Fruit fly (Drosophila melanogaster) whole organism, embryonic: ENCODE measurements around the gene prg.
A peak's percentile ranks its signal among the peaks of the same experiment; 100 is the strongest.

Experiments
- B-H2 ChIP-seq: fragments of 200-800 bp; sonication (Bioruptor generic); optimal IDR thresholded peaks from 2 replicates; lab custom pipeline; 2018; ENCODE audit warnings: missing biosample characterization, mild to moderate bottlenecking, missing genetic modification characterization
- Bdp1 ChIP-seq: fragments of 200-800 bp; sonication (Bioruptor generic); optimal IDR thresholded peaks from 3 replicates; lab custom pipeline; 2016; ENCODE audit warnings: missing biosample characterization, missing genetic modification characterization
- Bteb2 ChIP-seq: fragments of 200-800 bp; sonication (Bioruptor generic); optimal IDR thresholded peaks from 2 replicates; lab custom pipeline; 2016; ENCODE audit warnings: missing biosample characterization, missing genetic modification characterization
- CG10209 ChIP-seq: fragments of 200-800 bp; sonication (Bioruptor generic); optimal IDR thresholded peaks from 3 replicates; lab custom pipeline; 2017; ENCODE audit warnings: missing biosample characterization, mild to moderate bottlenecking, missing genetic modification characterization, missing genetic modification reagents
- CG11695 ChIP-seq: fragments of 200-800 bp; sonication (Bioruptor generic); IDR thresholded peaks from 3 replicates; pipeline ENCODE4 v1.3.6; 2022; ENCODE audit warnings: missing biosample characterization, missing genetic modification characterization
- CG13424 ChIP-seq: fragments of 200-800 bp; sonication (Bioruptor generic); optimal IDR thresholded peaks from 2 replicates; lab custom pipeline; 2019; ENCODE audit warnings: missing biosample characterization, mild to moderate bottlenecking, missing genetic modification characterization, moderate library complexity
- CG15269 ChIP-seq: fragments of 200-800 bp; sonication (Bioruptor generic); optimal IDR thresholded peaks from 2 replicates; lab custom pipeline; 2018; ENCODE audit warnings: missing biosample characterization, mild to moderate bottlenecking, missing genetic modification characterization, moderate library complexity
- CG1647 ChIP-seq: fragments of 200-800 bp; sonication (Bioruptor generic); optimal IDR thresholded peaks from 3 replicates; lab custom pipeline; 2016; ENCODE audit warnings: missing biosample characterization, missing genetic modification characterization
- CG17328 ChIP-seq: fragments of 200-800 bp; sonication (Bioruptor generic); IDR thresholded peaks from 2 replicates; pipeline ENCODE4 v1.3.6; 2022; ENCODE audit warnings: missing biosample characterization, missing genetic modification characterization
- CG17802 ChIP-seq: fragments of 200-800 bp; sonication (Bioruptor generic); optimal IDR thresholded peaks from 2 replicates; lab custom pipeline; 2018; ENCODE audit warnings: missing biosample characterization, mild to moderate bottlenecking, missing genetic modification characterization, moderate library complexity
- CG1792 ChIP-seq: fragments of 200-800 bp; sonication (Bioruptor generic); optimal IDR thresholded peaks from 2 replicates; lab custom pipeline; 2016; ENCODE audit warnings: missing biosample characterization, missing genetic modification characterization
- CG2202 ChIP-seq: fragments of 200-800 bp; sonication (Bioruptor generic); optimal IDR thresholded peaks from 2 replicates; lab custom pipeline; 2018; ENCODE audit warnings: missing biosample characterization, mild to moderate bottlenecking, missing genetic modification characterization
- CG31441 ChIP-seq: fragments of 200-800 bp; sonication (Bioruptor generic); IDR thresholded peaks from 2 replicates; pipeline ENCODE4 v1.3.6; 2022; ENCODE audit warnings: missing biosample characterization, missing genetic modification characterization
- CG3281 ChIP-seq: fragments of 200-800 bp; sonication (Bioruptor generic); optimal IDR thresholded peaks from 3 replicates; lab custom pipeline; 2017; ENCODE audit warnings: missing biosample characterization, mild to moderate bottlenecking, missing genetic modification characterization
- CG3847 ChIP-seq: fragments of 200-800 bp; sonication (Bioruptor generic); IDR thresholded peaks from 2 replicates; pipeline ENCODE4 v1.3.6; 2022; ENCODE audit warnings: missing biosample characterization, missing genetic modification characterization
- CG43689 ChIP-seq: fragments of 200-800 bp; sonication (Bioruptor generic); IDR thresholded peaks from 2 replicates; pipeline ENCODE4 v1.3.6; 2022; ENCODE audit warnings: missing biosample characterization, missing genetic modification characterization
- CG4730 ChIP-seq: fragments of 200-800 bp; sonication (Bioruptor generic); IDR thresholded peaks from 2 replicates; pipeline ENCODE4 v1.3.6; 2022; ENCODE audit warnings: missing biosample characterization, missing genetic modification characterization
- CG7556 ChIP-seq: fragments of 200-800 bp; sonication (Bioruptor generic); optimal IDR thresholded peaks from 2 replicates; lab custom pipeline; 2017; ENCODE audit warnings: missing biosample characterization, mild to moderate bottlenecking, missing genetic modification characterization
- CG7963 ChIP-seq: fragments of 200-800 bp; sonication (Bioruptor generic); IDR thresholded peaks from 3 replicates; pipeline ENCODE4 v1.3.6; 2022; ENCODE audit warnings: missing biosample characterization, missing genetic modification characterization; ENCODE audit not compliant: partially characterized antibody
- CoRest ChIP-seq: fragments of 200-800 bp; sonication (Bioruptor generic); optimal IDR thresholded peaks from 3 replicates; lab custom pipeline; 2018; ENCODE audit warnings: missing biosample characterization, mild to moderate bottlenecking, missing genetic modification characterization, moderate library complexity
- D19A ChIP-seq: fragments of 200-800 bp; optimal IDR thresholded peaks from 3 replicates; lab custom pipeline; 2019; ENCODE audit warnings: missing biosample characterization, mild to moderate bottlenecking, missing genetic modification characterization, moderate library complexity
- E2f1 ChIP-seq: fragments of 200-800 bp; sonication (Bioruptor generic); IDR thresholded peaks from 2 replicates; pipeline ENCODE4 v1.3.6; 2022; ENCODE audit warnings: missing biosample characterization, missing genetic modification characterization
- Fer3 ChIP-seq: fragments of 200-800 bp; sonication (Bioruptor generic); optimal IDR thresholded peaks from 2 replicates; lab custom pipeline; 2018; ENCODE audit warnings: missing biosample characterization, mild to moderate bottlenecking, missing genetic modification characterization, moderate library complexity
- Hand ChIP-seq: fragments of 200-800 bp; sonication (Bioruptor generic); optimal IDR thresholded peaks from 2 replicates; lab custom pipeline; 2017; ENCODE audit warnings: mild to moderate bottlenecking, missing biosample characterization, missing genetic modification reagents, missing genetic modification characterization
- Hr78 ChIP-seq, 2 experiments: fragments of 200-800 bp in 1 of 2; fragments of >200 bp in 1 of 2; sonication (Bioruptor generic) in 1 of 2; optimal IDR thresholded peaks; 2 replicates each; lab custom pipeline; 2017 to 2019; ENCODE audit warnings: missing biosample characterization in 2 of 2, missing genetic modification characterization in 2 of 2, mild to moderate bottlenecking in 1 of 2, moderate library complexity in 1 of 2
- Med ChIP-seq: fragments of 200-800 bp; sonication (Bioruptor generic); peaks from one replicate; lab custom pipeline; 2016; ENCODE audit warnings: missing biosample characterization, missing genetic modification characterization, mild to moderate bottlenecking, inconsistent platforms, moderate library complexity
- NfI ChIP-seq: fragments of 200-800 bp; sonication (Bioruptor generic); optimal IDR thresholded peaks from 3 replicates; lab custom pipeline; 2018; ENCODE audit warnings: missing biosample characterization, mild to moderate bottlenecking, missing genetic modification characterization, moderate library complexity
- Oli ChIP-seq: fragments of 200-800 bp; sonication (Bioruptor generic); optimal IDR thresholded peaks from 2 replicates; lab custom pipeline; 2018; ENCODE audit warnings: missing biosample characterization, mild to moderate bottlenecking, missing genetic modification characterization, moderate library complexity
- Sry-β ChIP-seq: fragments of 200-800 bp; sonication (Bioruptor generic); optimal IDR thresholded peaks from 2 replicates; lab custom pipeline; 2018; ENCODE audit warnings: missing biosample characterization, mild to moderate bottlenecking, missing genetic modification characterization, moderate library complexity
- ab ChIP-seq: fragments of 200-800 bp; sonication (Bioruptor generic); optimal IDR thresholded peaks from 2 replicates; lab custom pipeline; 2016; ENCODE audit warnings: missing biosample characterization, missing genetic modification characterization
- abd-A ChIP-seq: fragments of 200-800 bp; sonication (Bioruptor generic); optimal IDR thresholded peaks from 3 replicates; lab custom pipeline; 2019; ENCODE audit warnings: missing biosample characterization, mild to moderate bottlenecking, missing genetic modification characterization, moderate library complexity
- amos ChIP-seq: fragments of 200-800 bp; sonication (Bioruptor generic); IDR thresholded peaks from 2 replicates; pipeline ENCODE4 v1.3.6; 2022; ENCODE audit warnings: missing biosample characterization, missing genetic modification characterization; ENCODE audit not compliant: partially characterized antibody
- bowl ChIP-seq: fragments of 200-800 bp; sonication (Bioruptor generic); IDR thresholded peaks from 2 replicates; pipeline ENCODE4 v1.3.6; 2022; ENCODE audit warnings: missing biosample characterization, missing genetic modification characterization
- br ChIP-seq: fragments of >200 bp; optimal IDR thresholded peaks from 2 replicates; lab custom pipeline; 2017
- chm ChIP-seq: fragments of 200-800 bp; sonication (Bioruptor generic); IDR thresholded peaks from 2 replicates; pipeline ENCODE4 v1.3.6; 2022; ENCODE audit warnings: missing biosample characterization, missing genetic modification characterization
- dysf ChIP-seq: fragments of 200-800 bp; sonication (Bioruptor generic); IDR thresholded peaks from 3 replicates; pipeline ENCODE4 v1.3.6; 2022; ENCODE audit warnings: missing biosample characterization, missing genetic modification characterization
- emc ChIP-seq: fragments of 200-800 bp; sonication (Bioruptor generic); optimal IDR thresholded peaks from 2 replicates; lab custom pipeline; 2016; ENCODE audit warnings: missing biosample characterization, missing genetic modification characterization
- ems ChIP-seq: fragments of 200-800 bp; sonication (Bioruptor generic); optimal IDR thresholded peaks from 3 replicates; lab custom pipeline; 2016; ENCODE audit warnings: missing biosample characterization, missing genetic modification characterization
- fd102C ChIP-seq: fragments of 200-800 bp; sonication (Bioruptor generic); optimal IDR thresholded peaks from 2 replicates; lab custom pipeline; 2018; ENCODE audit warnings: missing biosample characterization, mild to moderate bottlenecking, missing genetic modification characterization, moderate library complexity
- gcm ChIP-seq: fragments of 200-800 bp; sonication (Bioruptor generic); optimal IDR thresholded peaks from 2 replicates; lab custom pipeline; 2019; ENCODE audit warnings: missing biosample characterization, mild to moderate bottlenecking, missing genetic modification characterization, moderate library complexity
- gfzf ChIP-seq: fragments of 200-800 bp; sonication (Bioruptor generic); optimal IDR thresholded peaks from 2 replicates; lab custom pipeline; 2016; ENCODE audit warnings: missing biosample characterization, mild to moderate bottlenecking, missing genetic modification characterization, moderate library complexity
- grn ChIP-seq: fragments of 200-800 bp; sonication (Bioruptor generic); optimal IDR thresholded peaks from 3 replicates; lab custom pipeline; 2017; ENCODE audit warnings: missing biosample characterization, missing genetic modification characterization
- hth ChIP-seq: fragments of >200 bp; optimal IDR thresholded peaks from 2 replicates; lab custom pipeline; 2017; ENCODE audit warnings: inconsistent platforms
- klu ChIP-seq: fragments of 200-800 bp; sonication (Bioruptor generic); IDR thresholded peaks from 2 replicates; pipeline ENCODE4 v1.3.6; 2022; ENCODE audit warnings: missing biosample characterization, missing genetic modification characterization
- mam ChIP-seq: fragments of 200-800 bp; sonication (Bioruptor generic); optimal IDR thresholded peaks from 3 replicates; lab custom pipeline; 2016; ENCODE audit warnings: missing biosample characterization, missing genetic modification characterization
- nmo ChIP-seq: fragments of 200-800 bp; sonication (Bioruptor generic); optimal IDR thresholded peaks from 2 replicates; lab custom pipeline; 2018; ENCODE audit warnings: missing biosample characterization, mild to moderate bottlenecking, missing genetic modification characterization, moderate library complexity
- org-1 ChIP-seq: fragments of 200-800 bp; sonication (Bioruptor generic); optimal IDR thresholded peaks from 2 replicates; lab custom pipeline; 2017; ENCODE audit warnings: missing biosample characterization, missing genetic modification characterization
- repo ChIP-seq: fragments of 200-800 bp; sonication (Bioruptor generic); optimal IDR thresholded peaks from 2 replicates; lab custom pipeline; 2016; ENCODE audit warnings: missing biosample characterization, missing genetic modification characterization
- tll ChIP-seq, 2 experiments: fragments of 200-800 bp in 1 of 2; fragments of >200 bp in 1 of 2; sonication (Bioruptor generic) in 1 of 2; optimal IDR thresholded peaks; 2 replicates each; lab custom pipeline; 2017 to 2019; ENCODE audit warnings: missing biosample characterization in 2 of 2, missing genetic modification characterization in 2 of 2, mild to moderate bottlenecking in 1 of 2, moderate library complexity in 1 of 2
- z ChIP-seq: fragments of 200-800 bp; sonication (Bioruptor generic); IDR thresholded peaks from 3 replicates; pipeline ENCODE4 v1.3.6; 2022; ENCODE audit warnings: missing biosample characterization, missing genetic modification characterization
- zfh2 ChIP-seq: fragments of 200-800 bp; sonication (Bioruptor generic); optimal IDR thresholded peaks from 2 replicates; lab custom pipeline; 2016; ENCODE audit warnings: missing biosample characterization, missing genetic modification characterization

prg gene

DNA sequence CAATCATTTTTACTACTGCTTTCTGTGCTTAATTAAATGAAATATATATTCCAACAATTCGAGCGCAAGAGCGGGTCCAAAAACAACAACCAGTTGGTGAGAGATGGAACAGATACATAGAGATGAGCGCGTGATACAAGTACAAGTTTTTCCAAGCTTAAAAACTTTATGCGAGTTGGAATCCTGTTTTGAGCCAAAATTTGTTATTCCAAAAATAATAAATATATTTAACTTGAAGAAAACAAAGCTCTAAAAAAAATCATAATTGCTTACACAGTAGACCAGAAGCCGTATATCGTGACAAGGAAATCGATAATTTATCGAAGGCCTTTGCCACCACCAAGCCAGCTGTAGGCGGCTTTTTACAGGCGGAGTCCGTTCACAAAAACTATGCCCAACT, 50.5 kb downstream of the prg start, which contains the start of the genes CG13097 and PIG-U (continued):
- no peak for TF ChIP-seq hth (lab: Kevin White, UChicago)
- peak; percentile 77 for TF ChIP-seq CG3281 (GFP tag; lab: Kevin White, UChicago)
- peak; percentile 88 for TF ChIP-seq ems (GFP tag; lab: Kevin White, UChicago)
- no peak for TF ChIP-seq abd-A (tag; lab: Kevin White, UChicago)
- no peak for TF ChIP-seq grn (GFP tag; lab: Kevin White, UChicago)
- TF ChIP-seq nmo (GFP tag; lab: Kevin White, UChicago): peak; percentile 85
- TF ChIP-seq CG31441: peak; percentile 79
- TF ChIP-seq br (lab: Kevin White, UChicago): no peak
- peak; percentile 58 for TF ChIP-seq CG4730 (GFP tag; lab: Robert Waterston, UW)
- TF ChIP-seq CG1647 (GFP tag; lab: Kevin White, UChicago): peak; percentile 84
- TF ChIP-seq Med (GFP tag; lab: Kevin White, UChicago): peak; percentile 96
- no peak for TF ChIP-seq z (GFP tag; lab: Robert Waterston, UW)
- TF ChIP-seq Fer3 (tag; lab: Kevin White, UChicago): peak; percentile 77
- no peak for TF ChIP-seq tll (GFP tag; optimal IDR thresholded peaks at IDR 0.05; lab: Kevin White, UChicago)
- TF ChIP-seq CG10209 (GFP tag; lab: Kevin White, UChicago): no peak
- peak; percentile 74 for TF ChIP-seq chm
- TF ChIP-seq CG43689 (GFP tag; lab: Robert Waterston, UW): no peak
- peak; percentile 55; the same call in 1 of the 2 replicates for TF ChIP-seq bowl (GFP tag; lab: Robert Waterston, UW)
- TF ChIP-seq Hand (GFP tag; lab: Kevin White, UChicago): peak; percentile 59
- no peak for TF ChIP-seq Hr78 (GFP tag; optimal IDR thresholded peaks at IDR 0.05; lab: Kevin White, UChicago)
- TF ChIP-seq emc: no peak
- TF ChIP-seq Sry-β (GFP tag; lab: Kevin White, UChicago): peak; percentile 55
- peak; percentile 24 for TF ChIP-seq org-1 (GFP tag; lab: Kevin White, UChicago)
- peak; percentile 81 for TF ChIP-seq CG17328 (GFP tag; lab: Robert Waterston, UW)
- peak; percentile 85 for TF ChIP-seq B-H2 (GFP tag; lab: Kevin White, UChicago)
- TF ChIP-seq CG15269: no peak
- peak; percentile 67; the same call in 1 of the 2 replicates for TF ChIP-seq klu (GFP tag; lab: Robert Waterston, UW)
- TF ChIP-seq repo (GFP tag; lab: Kevin White, UChicago): peak; percentile 25
- TF ChIP-seq NfI: peak; percentile 70
- no peak for TF ChIP-seq ab (GFP tag; lab: Kevin White, UChicago)
- TF ChIP-seq amos (GFP tag; lab: Robert Waterston, UW): peak; percentile 85
- TF ChIP-seq CG11695 (GFP tag; lab: Robert Waterston, UW): peak; percentile 69; the same call in 2 of the 3 replicates
- peak; percentile 83 for TF ChIP-seq CG3847 (GFP tag; lab: Robert Waterston, UW)
- TF ChIP-seq CoRest (tag; lab: Kevin White, UChicago): peak; percentile 84
- peak; percentile 85 for TF ChIP-seq zfh2 (GFP tag; lab: Kevin White, UChicago)
- TF ChIP-seq fd102C: peak; percentile 36
- TF ChIP-seq dysf (GFP tag; lab: Robert Waterston, UW): peak; percentile 85
- TF ChIP-seq CG2202: peak; percentile 55
- TF ChIP-seq E2f1 (GFP tag; lab: Robert Waterston, UW): peak; percentile 78
- TF ChIP-seq mam: peak; percentile 86
- no peak for TF ChIP-seq D19A (tag; lab: Kevin White, UChicago)
- peak; percentile 69 for TF ChIP-seq Bdp1 (GFP tag; lab: Kevin White, UChicago)
- no peak for TF ChIP-seq CG17802 (tag; lab: Kevin White, UChicago)
- peak; percentile 65 for TF ChIP-seq Bteb2 (GFP tag; lab: Kevin White, UChicago)
- TF ChIP-seq CG13424: peak; percentile 86
- peak; percentile 70 for TF ChIP-seq CG7556 (GFP tag; lab: Kevin White, UChicago)
- TF ChIP-seq CG1792 (GFP tag; lab: Kevin White, UChicago): peak; percentile 55
- peak; percentile 57 for TF ChIP-seq Oli (tag; lab: Kevin White, UChicago)
- no peak for TF ChIP-seq gfzf (GFP tag; lab: Kevin White, UChicago)
- TF ChIP-seq CG7963: peak; percentile 78; the same call in 2 of the 3 replicates
- no peak for TF ChIP-seq gcm (GFP tag; lab: Kevin White, UChicago)
